Worm (Caenorhabditis elegans) whole organism, early embryonic: ENCODE measurements around the gene toca-2.

Source experiments
- B0310.2 ChIP-seq: sonication (generic microtip); optimal IDR thresholded peaks from 2 replicates; lab custom pipeline; 2016; ENCODE audit warnings: mild to moderate bottlenecking, missing genetic modification characterization, missing compliant biosample characterization
- F13C5.2 ChIP-seq: sonication (generic microtip); optimal IDR thresholded peaks from 2 replicates; lab custom pipeline; 2017; ENCODE audit warnings: mild to moderate bottlenecking, missing genetic modification characterization, inconsistent platforms, missing compliant biosample characterization
- ama-1 ChIP-seq: fragments of 150-350 bp; optimal IDR thresholded peaks from 2 replicates; lab custom pipeline; 2014
- ceh-36 ChIP-seq: sonication (generic microtip); optimal IDR thresholded peaks from 2 replicates; lab custom pipeline; 2016; ENCODE audit warnings: missing genetic modification characterization, inconsistent platforms, missing compliant biosample characterization
- flt-1 ChIP-seq: fragments of 200-800 bp; sonication (Bioruptor generic); IDR thresholded peaks from 2 replicates; pipeline ENCODE4 v1.3.6; 2022; ENCODE audit warnings: missing genetic modification characterization, missing compliant biosample characterization
- hmbx-1 ChIP-seq: sonication (generic microtip); optimal IDR thresholded peaks from 2 replicates; lab custom pipeline; 2016; ENCODE audit warnings: mild to moderate bottlenecking, missing genetic modification characterization, missing compliant biosample characterization
- hmg-4 ChIP-seq: fragments of 200-800 bp; sonication (Bioruptor generic); optimal IDR thresholded peaks from 2 replicates; lab custom pipeline; 2018; ENCODE audit warnings: mild to moderate bottlenecking, missing genetic modification characterization, missing compliant biosample characterization
- hnd-1 ChIP-seq: sonication (generic microtip); optimal IDR thresholded peaks from 2 replicates; lab custom pipeline; 2016; ENCODE audit warnings: missing genetic modification characterization, missing compliant biosample characterization
- pes-1 ChIP-seq: fragments of 200-800 bp; sonication (Bioruptor generic); IDR thresholded peaks from 2 replicates; pipeline ENCODE4 v1.3.6; 2022; ENCODE audit warnings: missing genetic modification reagents, missing genetic modification characterization, missing compliant biosample characterization
- sea-1 ChIP-seq: fragments of 200-800 bp; sonication (Bioruptor generic); conservative IDR thresholded peaks from 2 replicates; pipeline ENCODE4 v1.3.6; 2022; ENCODE audit warnings: missing genetic modification characterization, missing compliant biosample characterization
- tbx-37 ChIP-seq: fragments of 200-800 bp; sonication (Bioruptor generic); conservative IDR thresholded peaks from 2 replicates; pipeline ENCODE4 v1.3.6; 2022; ENCODE audit warnings: missing genetic modification reagents, missing genetic modification characterization, missing compliant biosample characterization
- tra-4 ChIP-seq: sonication (generic microtip); optimal IDR thresholded peaks from 2 replicates; lab custom pipeline; 2017; ENCODE audit warnings: missing genetic modification characterization, missing compliant biosample characterization

ce11 chrIII:13729760-13730159 lies 25.9 kb upstream of the toca-2 start:
- TF ChIP-seq sea-1 (no peak), hmg-4 (GFP tag; lab: Kevin White, UChicago) (no peak), tbx-37 (GFP tag; lab: Robert Waterston, UW) (no peak), ama-1 (lab: Kevin White, UChicago) (no peak), tra-4 (tag; lab: Kevin White, UChicago) (no peak), B0310.2 (tag; lab: Kevin White, UChicago) (no peak), flt-1 (GFP tag; lab: Robert Waterston, UW) (no peak), ceh-36 (tag; lab: Kevin White, UChicago) (no peak), F13C5.2 (no peak), pes-1 (GFP tag; lab: Robert Waterston, UW) (no peak), hnd-1 (tag; lab: Kevin White, UChicago) (no peak), hmbx-1 (tag; lab: Kevin White, UChicago) (no peak)
